Worm (Caenorhabditis elegans) whole organism, L1 larva: Measurements from ENCODE around the gene gcy-32.

Source experiments
- C04F5.9 ChIP-seq: sonication (generic microtip); optimal IDR thresholded peaks from 2 replicates; lab custom pipeline; 2016; ENCODE audit warnings: missing genetic modification characterization, missing compliant biosample characterization
- C34B4.2 ChIP-seq: sonication (generic microtip); optimal IDR thresholded peaks from 2 replicates; lab custom pipeline; 2017; ENCODE audit warnings: mild to moderate bottlenecking, missing genetic modification characterization, missing compliant biosample characterization
- F16B12.6 ChIP-seq: fragments of 150-350 bp; optimal IDR thresholded peaks from 2 replicates; lab custom pipeline; 2014; ENCODE audit warnings: missing biosample characterization, missing genetic modification characterization
- aha-1 ChIP-seq: fragments of 150-350 bp; optimal IDR thresholded peaks from 2 replicates; lab custom pipeline; 2014; ENCODE audit warnings: missing biosample characterization, missing genetic modification characterization
- alr-1 ChIP-seq: fragments of 200-800 bp; sonication (Bioruptor generic); optimal IDR thresholded peaks from 2 replicates; lab custom pipeline; 2018; ENCODE audit warnings: borderline replicate concordance, mild to moderate bottlenecking, missing genetic modification characterization, missing compliant biosample characterization
- ama-1 ChIP-seq: fragments of 150-350 bp; optimal IDR thresholded peaks from 2 replicates; lab custom pipeline; 2014
- blmp-1 ChIP-seq: fragments of 150-350 bp; optimal IDR thresholded peaks from 2 replicates; lab custom pipeline; 2014; ENCODE audit warnings: missing biosample characterization, missing genetic modification characterization
- ceh-63 ChIP-seq: fragments of 200-800 bp; sonication (Bioruptor generic); optimal IDR thresholded peaks from 2 replicates; lab custom pipeline; 2018; ENCODE audit warnings: mild to moderate bottlenecking, missing genetic modification characterization, missing compliant biosample characterization
- ceh-88 ChIP-seq: fragments of 200-800 bp; sonication (Bioruptor generic); IDR thresholded peaks from 2 replicates; pipeline ENCODE4 v1.3.6; 2022; ENCODE audit warnings: missing genetic modification characterization, missing compliant biosample characterization
- dpl-1 ChIP-seq, 3 experiments: fragments of 150-350 bp in 2 of 3; sonication (generic microtip) in 1 of 3; optimal IDR thresholded peaks; 2 replicates each; lab custom pipeline; 2014 to 2017; ENCODE audit warnings: missing biosample characterization in 3 of 3, missing genetic modification characterization in 3 of 3, missing genetic modification reagents in 3 of 3
- elt-2 ChIP-seq: sonication (generic microtip); optimal IDR thresholded peaks from 2 replicates; lab custom pipeline; 2016; ENCODE audit warnings: missing genetic modification characterization, mild to moderate bottlenecking, inconsistent platforms, missing compliant biosample characterization, missing genetic modification reagents
- elt-3 ChIP-seq, 6 experiments: fragments of 150-350 bp in 1 of 6; sonication (generic microtip); optimal IDR thresholded peaks; 2 replicates each; lab custom pipeline; 2017 to 2018; ENCODE audit warnings: missing biosample characterization in 6 of 6, missing genetic modification characterization in 6 of 6, inconsistent platforms in 1 of 6
- ets-5 ChIP-seq: fragments of 200-800 bp; sonication (Bioruptor generic); IDR thresholded peaks from 2 replicates; pipeline ENCODE4 v1.3.6; 2022; ENCODE audit warnings: missing genetic modification characterization, missing compliant biosample characterization
- fkh-4 ChIP-seq: sonication (generic microtip); optimal IDR thresholded peaks from 2 replicates; lab custom pipeline; 2016; ENCODE audit warnings: missing compliant biosample characterization, missing genetic modification characterization, borderline replicate concordance
- fkh-8 ChIP-seq: sonication (generic microtip); optimal IDR thresholded peaks from 2 replicates; lab custom pipeline; 2016; ENCODE audit warnings: mild to moderate bottlenecking, missing genetic modification characterization, missing compliant biosample characterization
- fos-1 ChIP-seq: fragments of 150-350 bp; optimal IDR thresholded peaks from 2 replicates; lab custom pipeline; 2014; ENCODE audit warnings: missing biosample characterization, missing genetic modification characterization
- grh-1 ChIP-seq: fragments of 200-800 bp; sonication (Bioruptor generic); IDR thresholded peaks from 2 replicates; pipeline ENCODE4 v1.3.6; 2022; ENCODE audit warnings: missing genetic modification reagents, missing genetic modification characterization, missing compliant biosample characterization
- hlh-4 ChIP-seq: sonication (generic microtip); optimal IDR thresholded peaks from 2 replicates; lab custom pipeline; 2016; ENCODE audit warnings: mild to moderate bottlenecking, missing genetic modification characterization, missing compliant biosample characterization
- hpl-2 ChIP-seq: fragments of 150-350 bp; optimal IDR thresholded peaks from 2 replicates; lab custom pipeline; 2014; ENCODE audit warnings: missing biosample characterization, missing genetic modification reagents, missing genetic modification characterization
- jun-1 ChIP-seq: fragments of 150-350 bp; optimal IDR thresholded peaks from 2 replicates; lab custom pipeline; 2014; ENCODE audit warnings: missing biosample characterization, missing genetic modification reagents, missing genetic modification characterization
- lin-13 ChIP-seq: fragments of 150-350 bp; optimal IDR thresholded peaks from 2 replicates; lab custom pipeline; 2014; ENCODE audit warnings: missing biosample characterization, missing genetic modification reagents, missing genetic modification characterization
- lin-15B ChIP-seq: fragments of 150-350 bp; sonication (generic microtip); optimal IDR thresholded peaks from 3 replicates; lab custom pipeline; 2014; ENCODE audit warnings: missing biosample characterization, missing genetic modification characterization
- lin-35 ChIP-seq, 2 experiments: fragments of 150-350 bp; optimal IDR thresholded peaks; 2 replicates each; lab custom pipeline; 2014; ENCODE audit warnings: missing biosample characterization in 2 of 2, missing genetic modification characterization in 2 of 2, missing genetic modification reagents in 2 of 2
- lir-3 ChIP-seq: sonication (generic microtip); optimal IDR thresholded peaks from 2 replicates; lab custom pipeline; 2016; ENCODE audit warnings: mild to moderate bottlenecking, missing genetic modification characterization, moderate library complexity, missing compliant biosample characterization; ENCODE audit not compliant: poor library complexity
- lsy-2 ChIP-seq, 2 experiments: fragments of 150-350 bp; optimal IDR thresholded peaks; 2 replicates each; lab custom pipeline; 2014; ENCODE audit warnings: missing biosample characterization in 2 of 2, missing genetic modification characterization in 2 of 2
- mdl-1 ChIP-seq, 2 experiments: fragments of 150-350 bp; optimal IDR thresholded peaks; 2 replicates each; lab custom pipeline; 2014 to 2017; ENCODE audit warnings: missing biosample characterization in 2 of 2, missing genetic modification characterization in 2 of 2, inconsistent platforms in 1 of 2
- nhr-11 ChIP-seq: fragments of 150-350 bp; optimal IDR thresholded peaks from 2 replicates; lab custom pipeline; 2014; ENCODE audit warnings: missing biosample characterization, missing genetic modification characterization
- nhr-19 ChIP-seq: fragments of 200-800 bp; sonication (Bioruptor generic); conservative IDR thresholded peaks from 2 replicates; pipeline ENCODE4 v1.3.6; 2022; ENCODE audit warnings: missing genetic modification characterization, missing compliant biosample characterization
- nhr-20 ChIP-seq: sonication (generic microtip); optimal IDR thresholded peaks from 2 replicates; lab custom pipeline; 2016; ENCODE audit warnings: mild to moderate bottlenecking, missing genetic modification characterization, missing compliant biosample characterization
- nhr-28 ChIP-seq: fragments of 150-350 bp; optimal IDR thresholded peaks from 2 replicates; lab custom pipeline; 2014; ENCODE audit warnings: missing biosample characterization, missing genetic modification characterization
- nhr-47 ChIP-seq: sonication (generic microtip); optimal IDR thresholded peaks from 2 replicates; lab custom pipeline; 2016; ENCODE audit warnings: mild to moderate bottlenecking, missing genetic modification characterization, moderate library complexity, missing compliant biosample characterization
- nhr-71 ChIP-seq: sonication (generic microtip); optimal IDR thresholded peaks from 2 replicates; lab custom pipeline; 2016; ENCODE audit warnings: mild to moderate bottlenecking, missing genetic modification characterization, moderate library complexity, missing compliant biosample characterization
- nhr-77 ChIP-seq: fragments of 150-350 bp; optimal IDR thresholded peaks from 2 replicates; lab custom pipeline; 2014; ENCODE audit warnings: missing biosample characterization, missing genetic modification characterization
- nhr-85 ChIP-seq: sonication (generic microtip); peaks from one replicate; lab custom pipeline; 2016; ENCODE audit warnings: missing genetic modification characterization, inconsistent platforms, missing compliant biosample characterization
- pqm-1 ChIP-seq: sonication (generic microtip); optimal IDR thresholded peaks from 3 replicates; lab custom pipeline; 2017; ENCODE audit warnings: missing biosample characterization, missing genetic modification characterization
- rnt-1 ChIP-seq: sonication (generic microtip); optimal IDR thresholded peaks from 2 replicates; lab custom pipeline; 2016; ENCODE audit warnings: mild to moderate bottlenecking, missing genetic modification characterization, moderate library complexity, missing compliant biosample characterization
- snpc-4 ChIP-seq: fragments of 150-350 bp; optimal IDR thresholded peaks from 2 replicates; lab custom pipeline; 2014; ENCODE audit warnings: missing biosample characterization, missing genetic modification characterization
- swsn-7 ChIP-seq: sonication (generic microtip); optimal IDR thresholded peaks from 2 replicates; lab custom pipeline; 2016; ENCODE audit warnings: missing genetic modification characterization, missing compliant biosample characterization
- unc-86 ChIP-seq: sonication (generic microtip); optimal IDR thresholded peaks from 2 replicates; lab custom pipeline; 2016; ENCODE audit warnings: missing genetic modification characterization, missing compliant biosample characterization
- unc-98 ChIP-seq: fragments of 200-800 bp; sonication (Bioruptor generic); IDR thresholded peaks from 2 replicates; pipeline ENCODE4 v1.3.6; 2022; ENCODE audit warnings: missing genetic modification characterization, missing compliant biosample characterization
- vab-15 ChIP-seq: sonication (generic microtip); optimal IDR thresholded peaks from 2 replicates; lab custom pipeline; 2017; ENCODE audit warnings: missing genotype, mild to moderate bottlenecking, missing genetic modification characterization, missing compliant biosample characterization
- xbp-1 ChIP-seq: sonication (generic microtip); optimal IDR thresholded peaks from 2 replicates; lab custom pipeline; 2016; ENCODE audit warnings: missing genetic modification characterization, missing compliant biosample characterization
- ztf-4 ChIP-seq: fragments of 150-350 bp; optimal IDR thresholded peaks from 2 replicates; lab custom pipeline; 2014; ENCODE audit warnings: missing biosample characterization, missing genetic modification characterization

gcy-32 gene

ce11 chrV:13942082-13942481 lies 26.8 kb upstream of the gcy-32 start, which contains the start of gene dpr-1:
Gene dpr-1 (minus strand): TSS chrV:13942182.
- TF ChIP-seq alr-1 (tag; lab: Kevin White, UChicago) = no peak

ce11 chrV:13936850-13937249 lies 21.6 kb upstream of the gcy-32 start, which contains the start of gene srw-145:
Gene srw-145 (plus strand): TSS chrV:13937150.
- peak; percentile 48 for TF ChIP-seq nhr-71 (tag; lab: Kevin White, UChicago)
- TF ChIP-seq nhr-11 = peak; percentile 31
- TF ChIP-seq hpl-2 (GFP tag; lab: Kevin White, UChicago) = no peak
- TF ChIP-seq nhr-47 = peak; percentile 44
- TF ChIP-seq fkh-8 = peak; percentile 45
- TF ChIP-seq dpl-1 (GFP tag; optimal IDR thresholded peaks at IDR 0.05; lab: Kevin White, UChicago) = no peak
- TF ChIP-seq ceh-63 = no peak

ce11 chrV:13936052-13936451 lies 20.8 kb upstream of the gcy-32 start:
- TF ChIP-seq grh-1 (GFP tag; lab: Robert Waterston, UW) = peak; percentile 63
- no peak for TF ChIP-seq ceh-88
- TF ChIP-seq ama-1 (lab: Kevin White, UChicago) = no peak
- TF ChIP-seq F16B12.6 (tag; lab: Kevin White, UChicago) = no peak
- no peak for TF ChIP-seq ztf-4 (tag; lab: Kevin White, UChicago)
- TF ChIP-seq nhr-85 (tag; lab: Kevin White, UChicago) = peak; percentile 77
- TF ChIP-seq nhr-20 (tag; lab: Kevin White, UChicago) = peak; percentile 2
- TF ChIP-seq lin-35 (GFP tag; optimal IDR thresholded peaks at IDR 0.05; lab: Kevin White, UChicago) = peak in 1 of 2 experiments; percentile 11
- TF ChIP-seq nhr-47 = no peak
- TF ChIP-seq unc-98 = no peak
- TF ChIP-seq ets-5 (GFP tag; lab: Robert Waterston, UW) = no peak
- no peak for TF ChIP-seq nhr-28 (tag; lab: Kevin White, UChicago)
- TF ChIP-seq elt-3 (tag; optimal IDR thresholded peaks at IDR 0.05; lab: Kevin White, UChicago) = peak in 2 of 6 experiments; percentile 25 to 31
- TF ChIP-seq fkh-8 = no peak
- no peak for TF ChIP-seq fos-1 (tag; lab: Kevin White, UChicago)
- no peak for TF ChIP-seq ceh-63
- no peak for TF ChIP-seq xbp-1 (tag; lab: Kevin White, UChicago)
- TF ChIP-seq jun-1 (tag; lab: Kevin White, UChicago) = no peak
- no peak for TF ChIP-seq mdl-1 (tag; optimal IDR thresholded peaks at IDR 0.05; lab: Kevin White, UChicago)
- TF ChIP-seq nhr-71 (tag; lab: Kevin White, UChicago) = peak; percentile 1
- TF ChIP-seq blmp-1 (tag; lab: Kevin White, UChicago) = peak; percentile 19
- no peak for TF ChIP-seq unc-86

- TF ChIP-seq ceh-88 (no peak), lsy-2 (tag; optimal IDR thresholded peaks at IDR 0.05; lab: Kevin White, UChicago) (peak in 1 of 2 experiments; percentile 2), pqm-1 (tag; lab: Kevin White, UChicago) (no peak), blmp-1 (tag; lab: Kevin White, UChicago) (peak; percentile 41), ama-1 (lab: Kevin White, UChicago) (no peak), elt-3 (tag; optimal IDR thresholded peaks at IDR 0.05; lab: Kevin White, UChicago) (peak in 5 of 6 experiments; percentile 25 to 93 (median 82))
Measured at ce11 chrV:13935423-13935822, 20.1 kb upstream of the gcy-32 start.

ce11 chrV:13934545-13934944 lies 19.3 kb upstream of the gcy-32 start, which contains the start of gene R10D12.1:
Gene R10D12.1 (minus strand): TSS chrV:13934645.
- TF ChIP-seq lin-15B (tag; lab: Kevin White, UChicago) = no peak
- no peak for TF ChIP-seq rnt-1 (tag; lab: Kevin White, UChicago)
- TF ChIP-seq nhr-20 (tag; lab: Kevin White, UChicago) = peak; percentile 2
- no peak for TF ChIP-seq nhr-19 (GFP tag; lab: Robert Waterston, UW)
- TF ChIP-seq elt-3 (tag; optimal IDR thresholded peaks at IDR 0.05; lab: Kevin White, UChicago) = peak in 1 of 6 experiments; percentile 40
- TF ChIP-seq aha-1 (tag; lab: Kevin White, UChicago) = no peak
- TF ChIP-seq lir-3 (tag; lab: Kevin White, UChicago) = no peak
- no peak for TF ChIP-seq hpl-2 (GFP tag; lab: Kevin White, UChicago)
- no peak for TF ChIP-seq mdl-1 (tag; optimal IDR thresholded peaks at IDR 0.05; lab: Kevin White, UChicago)
- TF ChIP-seq swsn-7 = no peak
- TF ChIP-seq C04F5.9 = no peak
- TF ChIP-seq elt-2 (tag; lab: Kevin White, UChicago) = no peak
- no peak for TF ChIP-seq ceh-63
- no peak for TF ChIP-seq snpc-4 (tag; lab: Kevin White, UChicago)
- no peak for TF ChIP-seq C34B4.2 (tag; lab: Kevin White, UChicago)
- TF ChIP-seq nhr-85 (tag; lab: Kevin White, UChicago) = no peak
- 0 out of 2 replicates have a peak, but pooled peaks have one; percentile 25 for TF ChIP-seq grh-1 (GFP tag; lab: Robert Waterston, UW)
- TF ChIP-seq pqm-1 (tag; lab: Kevin White, UChicago) = no peak
- TF ChIP-seq vab-15 = no peak
- no peak for TF ChIP-seq fkh-8
- no peak for TF ChIP-seq lin-13
- peak; percentile 30 for TF ChIP-seq ama-1 (lab: Kevin White, UChicago)
- no peak for TF ChIP-seq dpl-1 (GFP tag; optimal IDR thresholded peaks at IDR 0.05; lab: Kevin White, UChicago)
- TF ChIP-seq fkh-4 (tag; lab: Kevin White, UChicago) = no peak
- no peak for TF ChIP-seq ztf-4 (tag; lab: Kevin White, UChicago)
- no peak for TF ChIP-seq nhr-77 (tag; lab: Kevin White, UChicago)
- TF ChIP-seq hlh-4 (tag; lab: Kevin White, UChicago) = no peak
